Fruit fly (Drosophila melanogaster): ENCODE results near the gene Rbf.

Rbf gene

dm6 chrX:775184-775583, 26.1 kb downstream of the Rbf start (continued):
- no peak for TF ChIP-seq CG8319 (GFP tag; optimal IDR thresholded peaks at IDR 0.05)
- peak; percentile 70 for TF ChIP-seq spab (GFP tag; optimal IDR thresholded peaks at IDR 0.05)
- peak; percentile 78 for TF ChIP-seq Ets96B (tag; optimal IDR thresholded peaks at IDR 0.05)
- TF ChIP-seq Blimp-1 (GFP tag; optimal IDR thresholded peaks at IDR 0.05): peak; percentile 50
- no peak for TF ChIP-seq Hr38 (GFP tag; optimal IDR thresholded peaks at IDR 0.05)
- TF ChIP-seq topi (GFP tag; optimal IDR thresholded peaks at IDR 0.05): peak; percentile 81
- no peak for TF ChIP-seq fkh (GFP tag; optimal IDR thresholded peaks at IDR 0.05)
- peak; percentile 47 for TF ChIP-seq Gug (GFP tag; IDR thresholded peaks at IDR 0.05)
- peak; percentile 76 for TF ChIP-seq CG6808 (GFP tag; optimal IDR thresholded peaks at IDR 0.05)
- TF ChIP-seq fd85E (GFP tag; optimal IDR thresholded peaks at IDR 0.05): no peak
- no peak for TF ChIP-seq CG11762 (GFP tag; optimal IDR thresholded peaks at IDR 0.05; ENCODE audit: insufficient read depth)
- peak; percentile 77 for TF ChIP-seq Smox (GFP tag; optimal IDR thresholded peaks at IDR 0.05)
- TF ChIP-seq CG34406 (GFP tag; optimal IDR thresholded peaks at IDR 0.05): peak; percentile 75
- TF ChIP-seq Sox14 (GFP tag; optimal IDR thresholded peaks at IDR 0.05): peak; percentile 79
- TF ChIP-seq CG31627 (GFP tag; optimal IDR thresholded peaks at IDR 0.05): peak; percentile 65

dm6 chrX:774160-774700, 27.0 kb downstream of the Rbf start:
- peak; percentile 88 for TF ChIP-seq fkh (GFP tag; optimal IDR thresholded peaks at IDR 0.05)
- no peak for TF ChIP-seq CG7368 (GFP tag; optimal IDR thresholded peaks at IDR 0.05)

dm6 chrX:772305-772986, 28.8 kb downstream of the Rbf start:
- TF ChIP-seq fkh (GFP tag; optimal IDR thresholded peaks at IDR 0.05): peak; percentile 52
- no peak for TF ChIP-seq Sox15 (GFP tag; optimal IDR thresholded peaks at IDR 0.05)
- TF ChIP-seq CG3032 (tag; optimal IDR thresholded peaks at IDR 0.05): no peak

DNA sequence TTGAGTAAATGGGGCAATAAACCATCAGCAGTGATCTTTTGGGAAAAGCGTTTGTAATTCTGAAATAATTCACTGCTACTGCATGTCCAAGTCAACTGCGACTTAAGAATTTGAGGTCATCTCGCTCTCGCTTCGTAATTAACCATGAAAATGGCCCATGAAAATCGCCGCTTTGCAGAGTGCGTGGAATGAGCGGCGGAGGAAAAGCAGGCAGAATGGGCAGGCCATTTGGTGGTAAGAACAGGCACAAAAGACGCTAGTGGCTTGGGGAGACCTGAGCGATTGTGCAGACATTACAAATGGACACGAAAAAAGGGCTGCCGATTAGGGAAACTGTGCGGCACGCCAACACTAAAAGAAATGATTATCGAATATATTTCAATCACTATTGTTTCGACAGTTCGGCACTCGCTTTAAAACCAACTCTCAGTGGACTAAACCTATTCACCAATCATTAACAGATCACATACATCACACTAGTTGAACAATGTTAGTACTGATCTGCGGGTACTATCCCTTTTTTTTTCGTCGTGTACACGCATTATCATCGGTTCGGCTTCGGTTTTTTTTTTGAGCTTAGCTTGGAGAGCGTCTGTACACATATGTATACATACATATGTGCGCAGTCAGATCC, 29.7 kb downstream of the Rbf start:
- TF ChIP-seq Hr39 (GFP tag; optimal IDR thresholded peaks at IDR 0.05) (peak; percentile 13), svp (GFP tag) (peak; percentile 19), Met (GFP tag; optimal IDR thresholded peaks at IDR 0.05) (peak; percentile 13), CG6792 (GFP tag; optimal IDR thresholded peaks at IDR 0.05) (peak; percentile 3), CG6163 (GFP tag; IDR thresholded peaks at IDR 0.05) (0 out of 3 replicates have a peak, but pooled peaks have one; percentile 31), CG10631 (GFP tag; optimal IDR thresholded peaks at IDR 0.05) (peak; percentile 10), acj6 (GFP tag; optimal IDR thresholded peaks at IDR 0.05) (peak; percentile 2), lz (GFP tag; optimal IDR thresholded peaks at IDR 0.05) (no peak), CG3032 (tag; optimal IDR thresholded peaks at IDR 0.05) (no peak), Hr4 (GFP tag; optimal IDR thresholded peaks at IDR 0.05) (no peak), CG31627 (GFP tag; optimal IDR thresholded peaks at IDR 0.05) (peak; percentile 4), spab (GFP tag; optimal IDR thresholded peaks at IDR 0.05) (no peak), CG32006 (GFP tag; optimal IDR thresholded peaks at IDR 0.05) (no peak), CG16779 (tag; optimal IDR thresholded peaks at IDR 0.05) (no peak), CG8319 (GFP tag; optimal IDR thresholded peaks at IDR 0.05) (no peak), Ets96B (tag; optimal IDR thresholded peaks at IDR 0.05) (peak; percentile 3), esn (GFP tag; optimal IDR thresholded peaks at IDR 0.05) (peak; percentile 18), CG10669 (GFP tag; optimal IDR thresholded peaks at IDR 0.05) (peak; percentile 7), Eip75B (GFP tag; optimal IDR thresholded peaks at IDR 0.05) (peak; percentile 0), pdm3 (GFP tag; optimal IDR thresholded peaks at IDR 0.05) (no peak), dsx (GFP tag; optimal IDR thresholded peaks at IDR 0.05; ENCODE audit: poor library complexity, severe bottlenecking) (no peak), CG11762 (GFP tag; optimal IDR thresholded peaks at IDR 0.05; ENCODE audit: insufficient read depth) (no peak), CG6808 (GFP tag; optimal IDR thresholded peaks at IDR 0.05) (no peak), CG9139 (GFP tag; optimal IDR thresholded peaks at IDR 0.05) (no peak), Eip78C (GFP tag) (peak; percentile 53), CG3919 (GFP tag; optimal IDR thresholded peaks at IDR 0.05) (peak; percentile 19), CG1621 (tag; optimal IDR thresholded peaks at IDR 0.05) (peak; percentile 8), Gug (GFP tag; IDR thresholded peaks at IDR 0.05) (no peak), CG11294 (GFP tag; IDR thresholded peaks at IDR 0.05) (no peak), CG7368 (GFP tag; optimal IDR thresholded peaks at IDR 0.05) (no peak), Sox14 (GFP tag; optimal IDR thresholded peaks at IDR 0.05) (no peak)
